Worm (Caenorhabditis elegans) whole organism, L4 larva: ENCODE data around the gene F55B11.2.
"Not testable (repeated sequence)": the region's sequence is repeated elsewhere in the genome, so short reads cannot be mapped to it uniquely, and the experiment has no call there.

Experiments
- Y105C5A.15 ChIP-seq: fragments of 200-800 bp; sonication (Bioruptor generic); IDR thresholded peaks from 2 replicates; pipeline ENCODE4 v1.3.6; 2022; ENCODE audit warnings: missing genetic modification characterization, missing compliant biosample characterization
- Y75B8A.6 ChIP-seq: fragments of 200-800 bp; sonication (Bioruptor generic); IDR thresholded peaks from 2 replicates; pipeline ENCODE4 v1.3.6; 2022; ENCODE audit warnings: missing genetic modification reagents, missing genetic modification characterization, missing compliant biosample characterization
- ama-1 ChIP-seq: fragments of 150-350 bp; optimal IDR thresholded peaks from 2 replicates; lab custom pipeline; 2014; ENCODE audit warnings: inconsistent platforms, mixed read lengths
- attf-4 ChIP-seq: sonication (generic microtip); optimal IDR thresholded peaks from 3 replicates; lab custom pipeline; 2017; ENCODE audit warnings: missing biosample characterization, missing genetic modification characterization
- ceh-32 ChIP-seq: sonication (generic microtip); optimal IDR thresholded peaks from 2 replicates; lab custom pipeline; 2016; ENCODE audit warnings: mild to moderate bottlenecking, missing genetic modification characterization, missing compliant biosample characterization; ENCODE audit not compliant: poor library complexity
- daf-12 ChIP-seq: fragments of 150-350 bp; optimal IDR thresholded peaks from 2 replicates; lab custom pipeline; 2014; ENCODE audit warnings: missing biosample characterization, missing genetic modification reagents, missing genetic modification characterization
- lim-7 ChIP-seq: fragments of 200-800 bp; sonication (Bioruptor generic); IDR thresholded peaks from 2 replicates; pipeline ENCODE4 v1.3.6; 2022; ENCODE audit warnings: missing genetic modification characterization, missing compliant biosample characterization
- nhr-25 ChIP-seq: sonication (generic microtip); optimal IDR thresholded peaks from 2 replicates; lab custom pipeline; 2017; ENCODE audit warnings: missing genetic modification characterization, mild to moderate bottlenecking, missing compliant biosample characterization, antibody characterized with exemption, moderate library complexity, borderline replicate concordance; ENCODE audit not compliant: insufficient read depth
- pha-4 ChIP-seq, 2 experiments: fragments of 150-350 bp in 1 of 2; fragments of 200-800 bp in 1 of 2; sonication (Bioruptor generic) in 1 of 2; IDR thresholded peaks in 1 of 2; optimal IDR thresholded peaks in 1 of 2; 2 replicates each; pipeline versions ENCODE4 v1.3.6 to Lab custom; 2014 to 2022; ENCODE audit warnings: missing genetic modification characterization in 2 of 2, missing genetic modification reagents in 2 of 2, missing biosample characterization in 1 of 2, missing compliant biosample characterization in 1 of 2
- snpc-4 ChIP-seq: fragments of 150-350 bp; optimal IDR thresholded peaks from 2 replicates; lab custom pipeline; 2014; ENCODE audit warnings: missing biosample characterization, missing genetic modification characterization
- vab-7 ChIP-seq: fragments of 200-800 bp; sonication (Bioruptor generic); IDR thresholded peaks from 2 replicates; pipeline ENCODE4 v1.3.6; 2022; ENCODE audit warnings: missing genetic modification reagents, missing genetic modification characterization, missing compliant biosample characterization

ce11 chrIV:14373814-14374213 is 49.3 kb downstream of the F55B11.2 start, which contains the start of gene Y67A10A.7:
- not testable (repeated sequence) for TF ChIP-seq vab-7; ama-1 (lab: Kevin White, UChicago); Y75B8A.6 (GFP tag; lab: Robert Waterston, UW); pha-4 (GFP tag; IDR thresholded peaks at IDR 0.05; lab: Robert Waterston, UW); pha-4 (tag; optimal IDR thresholded peaks at IDR 0.05; lab: Kevin White, UChicago); Y105C5A.15; daf-12 (tag; lab: Kevin White, UChicago); attf-4 (tag; lab: Kevin White, UChicago); snpc-4 (tag; lab: Kevin White, UChicago); nhr-25 (tag; lab: Kevin White, UChicago); ceh-32 (tag; lab: Kevin White, UChicago); lim-7 (GFP tag; lab: Robert Waterston, UW)
